Worm (Caenorhabditis elegans) whole organism, late embryonic: Measurements from ENCODE around the gene lin-36.

Experiments
- C08G9.2 ChIP-seq: sonication (generic microtip); optimal IDR thresholded peaks from 2 replicates; lab custom pipeline; 2016; ENCODE audit warnings: mild to moderate bottlenecking, missing genetic modification characterization, moderate library complexity, missing compliant biosample characterization
- C38D4.7 ChIP-seq: fragments of 200-800 bp; sonication (Bioruptor generic); optimal IDR thresholded peaks from 2 replicates; lab custom pipeline; 2018; ENCODE audit warnings: mild to moderate bottlenecking, missing genetic modification characterization, moderate library complexity, missing compliant biosample characterization
- T23F11.4 ChIP-seq: fragments of 200-800 bp; sonication (Bioruptor generic); optimal IDR thresholded peaks from 2 replicates; lab custom pipeline; 2018; ENCODE audit warnings: mild to moderate bottlenecking, missing genetic modification characterization, missing compliant biosample characterization
- Y22D7AL.16 ChIP-seq: sonication (generic microtip); optimal IDR thresholded peaks from 2 replicates; lab custom pipeline; 2016; ENCODE audit warnings: missing genetic modification characterization, missing compliant biosample characterization
- ahr-1 ChIP-seq: sonication (generic microtip); optimal IDR thresholded peaks from 2 replicates; lab custom pipeline; 2016; ENCODE audit warnings: missing genetic modification characterization, missing compliant biosample characterization
- ceh-14 ChIP-seq: sonication (generic microtip); optimal IDR thresholded peaks from 2 replicates; lab custom pipeline; 2016; ENCODE audit warnings: missing genotype, missing genetic modification characterization, missing compliant biosample characterization
- ceh-22 ChIP-seq: sonication (generic microtip); optimal IDR thresholded peaks from 2 replicates; lab custom pipeline; 2017; ENCODE audit warnings: missing biosample characterization, missing genetic modification characterization
- ceh-24 ChIP-seq: sonication (generic microtip); optimal IDR thresholded peaks from 2 replicates; lab custom pipeline; 2016; ENCODE audit warnings: mild to moderate bottlenecking, missing genetic modification characterization, missing compliant biosample characterization
- ceh-34 ChIP-seq: sonication (generic microtip); optimal IDR thresholded peaks from 2 replicates; lab custom pipeline; 2016; ENCODE audit warnings: mild to moderate bottlenecking, missing genetic modification characterization, missing compliant biosample characterization
- ceh-48 ChIP-seq: sonication (generic microtip); optimal IDR thresholded peaks from 2 replicates; lab custom pipeline; 2016; ENCODE audit warnings: missing genetic modification characterization, inconsistent platforms, missing compliant biosample characterization
- ceh-9 ChIP-seq: sonication (generic microtip); optimal IDR thresholded peaks from 2 replicates; lab custom pipeline; 2016; ENCODE audit warnings: mild to moderate bottlenecking, missing genetic modification characterization, inconsistent platforms, missing compliant biosample characterization
- dmd-4 ChIP-seq: sonication (generic microtip); optimal IDR thresholded peaks from 2 replicates; lab custom pipeline; 2016; ENCODE audit warnings: borderline replicate concordance, missing genetic modification characterization, missing compliant biosample characterization
- elt-2 ChIP-seq: sonication (generic microtip); optimal IDR thresholded peaks from 2 replicates; lab custom pipeline; 2016; ENCODE audit warnings: missing genetic modification reagents, missing genetic modification characterization, missing compliant biosample characterization
- ets-4 ChIP-seq: sonication (generic microtip); optimal IDR thresholded peaks from 2 replicates; lab custom pipeline; 2016; ENCODE audit warnings: missing genetic modification characterization, missing compliant biosample characterization
- fax-1 ChIP-seq: sonication (generic microtip); optimal IDR thresholded peaks from 2 replicates; lab custom pipeline; 2016; ENCODE audit warnings: missing genotype, missing genetic modification characterization, missing compliant biosample characterization
- fkh-10 ChIP-seq: fragments of 150-350 bp; optimal IDR thresholded peaks from 2 replicates; lab custom pipeline; 2014; ENCODE audit warnings: missing biosample characterization, missing genetic modification reagents, missing genetic modification characterization
- fkh-6 ChIP-seq: sonication (generic microtip); optimal IDR thresholded peaks from 2 replicates; lab custom pipeline; 2016; ENCODE audit warnings: missing genetic modification characterization, missing compliant biosample characterization
- gmeb-2 ChIP-seq: sonication (generic microtip); optimal IDR thresholded peaks from 2 replicates; lab custom pipeline; 2016; ENCODE audit warnings: missing genetic modification characterization, inconsistent platforms, missing compliant biosample characterization
- hlh-30 ChIP-seq: sonication (generic microtip); optimal IDR thresholded peaks from 2 replicates; lab custom pipeline; 2017; ENCODE audit warnings: antibody characterized with exemption, missing genetic modification characterization, missing compliant biosample characterization; ENCODE audit not compliant: insufficient read depth
- hlh-8 ChIP-seq: sonication (generic microtip); optimal IDR thresholded peaks from 2 replicates; lab custom pipeline; 2016; ENCODE audit warnings: missing genotype, missing genetic modification characterization, missing compliant biosample characterization
- madf-2 ChIP-seq: sonication (generic microtip); optimal IDR thresholded peaks from 2 replicates; lab custom pipeline; 2017; ENCODE audit warnings: missing genetic modification characterization, missing compliant biosample characterization
- nfya-1 ChIP-seq: sonication (generic microtip); optimal IDR thresholded peaks from 2 replicates; lab custom pipeline; 2017; ENCODE audit warnings: missing genetic modification characterization, mild to moderate bottlenecking, missing compliant biosample characterization, antibody characterized with exemption, moderate library complexity
- nhr-232 ChIP-seq: sonication (generic microtip); optimal IDR thresholded peaks from 2 replicates; lab custom pipeline; 2016; ENCODE audit warnings: missing genetic modification characterization, missing compliant biosample characterization
- npax-4 ChIP-seq: sonication (generic microtip); optimal IDR thresholded peaks from 2 replicates; lab custom pipeline; 2016; ENCODE audit warnings: missing genetic modification characterization, missing compliant biosample characterization
- pax-1 ChIP-seq: fragments of 150-350 bp; optimal IDR thresholded peaks from 2 replicates; lab custom pipeline; 2014; ENCODE audit warnings: missing biosample characterization, missing genetic modification characterization
- pros-1 ChIP-seq: fragments of 150-350 bp; optimal IDR thresholded peaks from 2 replicates; lab custom pipeline; 2014; ENCODE audit warnings: missing biosample characterization, missing genetic modification reagents, missing genetic modification characterization
- rnt-1 ChIP-seq: sonication (generic microtip); optimal IDR thresholded peaks from 2 replicates; lab custom pipeline; 2016; ENCODE audit warnings: missing genetic modification characterization, missing compliant biosample characterization
- syd-9 ChIP-seq: sonication (generic microtip); optimal IDR thresholded peaks from 2 replicates; lab custom pipeline; 2016; ENCODE audit warnings: mild to moderate bottlenecking, missing genetic modification characterization, moderate library complexity, missing compliant biosample characterization
- tbx-2 ChIP-seq: sonication (generic microtip); optimal IDR thresholded peaks from 2 replicates; lab custom pipeline; 2016; ENCODE audit warnings: missing genetic modification characterization, missing compliant biosample characterization
- unc-3 ChIP-seq, 2 experiments: fragments of 200-800 bp in 1 of 2; sonication (Bioruptor generic) in 1 of 2; sonication (generic microtip) in 1 of 2; conservative IDR thresholded peaks in 1 of 2; optimal IDR thresholded peaks in 1 of 2; 2 replicates each; pipeline versions ENCODE4 v1.3.6 to Lab custom; 2016 to 2022; ENCODE audit warnings: missing compliant biosample characterization in 2 of 2, missing genetic modification characterization in 2 of 2, missing genetic modification reagents in 1 of 2
- unc-42 ChIP-seq: sonication (generic microtip); optimal IDR thresholded peaks from 2 replicates; lab custom pipeline; 2016; ENCODE audit warnings: missing genotype, missing genetic modification characterization, missing compliant biosample characterization
- ztf-16 ChIP-seq: sonication (generic microtip); optimal IDR thresholded peaks from 2 replicates; lab custom pipeline; 2017; ENCODE audit warnings: missing genetic modification characterization, missing compliant biosample characterization

lin-36 gene

DNA sequence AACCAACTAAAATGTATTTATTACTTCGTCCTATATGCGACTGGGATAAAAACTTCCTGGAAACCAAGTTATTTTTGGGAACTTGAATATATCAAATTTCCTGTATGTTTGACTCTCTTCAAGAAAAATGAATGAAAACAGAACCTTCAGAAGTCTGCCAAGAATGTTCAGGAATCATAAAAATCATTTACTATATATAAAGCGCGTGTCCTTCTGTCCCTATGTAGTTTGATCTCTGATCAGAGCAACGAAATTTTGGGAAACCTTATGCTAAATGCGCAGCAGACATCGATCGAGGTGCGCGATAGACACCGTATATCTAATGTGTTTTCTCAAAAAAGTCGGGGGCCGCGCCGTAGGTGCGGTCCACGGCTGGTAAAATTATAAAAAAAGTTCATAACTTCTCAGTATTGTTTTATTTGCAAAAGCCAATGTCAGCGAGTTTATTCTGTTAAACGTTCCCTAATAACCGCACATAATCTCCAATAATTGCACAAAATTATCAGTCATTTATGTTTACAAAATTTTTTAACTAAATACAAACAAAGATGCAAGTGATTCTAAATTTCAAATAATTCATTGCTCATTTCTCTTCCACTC lies 23.1 kb downstream of the lin-36 start:
- TF ChIP-seq ceh-22 (tag; lab: Kevin White, UChicago), result no peak
- TF ChIP-seq, all 69 proteins: peak for 0

- TF ChIP-seq ahr-1 (tag; lab: Kevin White, UChicago), result no peak
- TF ChIP-seq npax-4 (tag; lab: Kevin White, UChicago), result no peak
- TF ChIP-seq unc-42, result no peak
- no peak for TF ChIP-seq gmeb-2 (tag; lab: Kevin White, UChicago)
These were observed 24.3 kb downstream of the lin-36 start, which contains the start of gene npr-17 for ce11 chrIII:7996353-7996752. TSS of gene npr-17 (minus strand) at chrIII:7996453.

DNA sequence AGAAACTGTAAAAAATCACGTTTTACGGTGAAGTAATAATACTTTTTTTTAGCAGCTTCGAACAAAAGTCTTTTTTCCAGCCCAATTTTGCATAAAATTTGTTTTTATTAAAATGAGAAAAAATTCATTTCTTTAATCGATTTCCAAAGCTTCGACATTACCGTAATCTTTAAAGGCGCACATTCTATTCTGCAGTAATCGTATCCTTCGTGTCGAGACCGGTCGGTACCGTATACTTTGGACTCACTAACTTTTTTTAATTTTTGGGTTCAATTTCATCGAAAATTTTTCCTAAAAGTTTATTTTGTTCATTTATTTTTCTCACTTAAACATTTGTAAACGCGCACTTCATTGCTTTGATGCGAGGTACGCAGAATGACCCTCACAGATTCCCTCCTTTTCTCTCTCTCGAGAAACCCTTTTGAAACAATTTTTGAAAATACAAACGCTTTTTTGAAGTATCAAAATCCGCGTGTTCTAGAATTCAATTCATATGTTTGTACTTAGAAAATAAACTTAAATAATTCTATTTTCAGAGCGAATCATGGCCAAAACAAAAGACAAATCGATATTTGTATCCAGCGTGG lies 34.0 kb downstream of the lin-36 start, which contains the start of gene hrpk-2:
TSS of gene hrpk-2 (plus strand) at position 537 of the 587 bp plus-strand sequence.
- no peak for TF ChIP-seq nhr-232 (tag; lab: Kevin White, UChicago)
- TF ChIP-seq syd-9 (tag; lab: Kevin White, UChicago), result no peak
- no peak for TF ChIP-seq ceh-9
- no peak for TF ChIP-seq C08G9.2
- TF ChIP-seq ets-4, result no peak
- TF ChIP-seq pax-1 (tag; lab: Kevin White, UChicago), result no peak
- TF ChIP-seq fkh-6 (tag; lab: Kevin White, UChicago), result no peak
- no peak for TF ChIP-seq pros-1 (tag; lab: Kevin White, UChicago)
- TF ChIP-seq rnt-1 (tag; lab: Kevin White, UChicago), result no peak
- TF ChIP-seq ztf-16 (tag; lab: Kevin White, UChicago), result no peak
- TF ChIP-seq elt-2 (tag; lab: Kevin White, UChicago), result no peak
- TF ChIP-seq ceh-22 (tag; lab: Kevin White, UChicago), result no peak
- TF ChIP-seq T23F11.4 (GFP tag; lab: Kevin White, UChicago), result no peak
- TF ChIP-seq tbx-2, result no peak
- TF ChIP-seq unc-3 (GFP tag; conservative IDR thresholded peaks at IDR 0.05; lab: Robert Waterston, UW), result no peak
- no peak for TF ChIP-seq unc-3 (tag; optimal IDR thresholded peaks at IDR 0.05; lab: Kevin White, UChicago)

DNA sequence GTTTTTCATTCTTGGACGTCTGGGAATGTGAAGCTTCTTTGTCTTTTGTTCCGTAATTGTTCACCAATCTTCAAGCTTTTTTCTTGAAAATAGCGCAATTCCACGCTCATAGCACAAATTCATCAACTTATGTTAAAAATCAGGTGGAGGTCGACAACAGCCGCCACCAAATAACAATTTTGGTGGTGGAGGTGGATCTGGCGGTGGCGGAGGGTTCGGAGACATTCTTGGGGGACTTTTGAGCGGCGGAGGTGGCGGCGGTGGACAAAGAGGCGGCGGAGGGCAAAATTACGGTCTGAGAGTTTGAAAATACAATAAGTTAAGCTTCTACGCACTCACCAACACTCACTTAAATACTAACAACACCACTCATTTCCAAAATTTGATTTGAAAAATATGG lies 38.7 kb downstream of the lin-36 start:
- TF ChIP-seq Y22D7AL.16, result no peak

DNA sequence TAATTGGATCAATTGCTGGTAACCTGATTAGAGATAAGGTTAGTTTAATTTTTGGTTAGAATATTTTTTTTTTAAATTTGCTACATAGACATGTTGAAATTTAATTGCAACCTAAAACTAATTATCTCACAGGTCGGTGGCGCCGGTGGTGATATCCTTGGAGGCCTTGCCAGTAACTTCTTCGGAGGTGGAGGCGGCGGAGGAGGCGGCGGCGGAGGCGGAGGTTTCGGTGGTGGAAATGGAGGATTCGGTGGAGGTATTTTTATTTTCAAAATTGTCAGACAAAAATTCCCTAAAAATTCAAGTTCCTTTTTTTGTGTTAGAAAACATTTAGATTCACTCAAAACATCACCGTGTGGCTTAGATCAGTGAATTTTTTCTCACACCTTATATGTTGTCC lies 39.4 kb downstream of the lin-36 start:
- TF ChIP-seq C38D4.7 (no peak), fax-1 (tag; lab: Kevin White, UChicago) (no peak), ceh-48 (tag; lab: Kevin White, UChicago) (no peak), ceh-14 (tag; lab: Kevin White, UChicago) (no peak), nfya-1 (no peak), hlh-8 (tag; lab: Kevin White, UChicago) (no peak), fkh-10 (no peak), ceh-24 (tag; lab: Kevin White, UChicago) (no peak), dmd-4 (tag; lab: Kevin White, UChicago) (no peak), ets-4 (no peak), ceh-34 (tag; lab: Kevin White, UChicago) (no peak), hlh-30 (tag; lab: Kevin White, UChicago) (no peak), pros-1 (tag; lab: Kevin White, UChicago) (no peak), T23F11.4 (GFP tag; lab: Kevin White, UChicago) (no peak), madf-2 (no peak)
